Fruit fly (Drosophila melanogaster) whole organism, adult: ENCODE data around the gene Dpck.

Experiments
- bab1 ChIP-seq: fragments of 200-800 bp; sonication (Bioruptor generic); optimal IDR thresholded peaks from 3 replicates; lab custom pipeline; 2019; ENCODE audit warnings: missing biosample characterization, mild to moderate bottlenecking, missing genetic modification characterization, moderate library complexity
- cic ChIP-seq: fragments of 200-800 bp; sonication (Bioruptor generic); optimal IDR thresholded peaks from 2 replicates; lab custom pipeline; 2017; ENCODE audit warnings: missing biosample characterization, mild to moderate bottlenecking, missing genetic modification characterization, moderate library complexity

DNA sequence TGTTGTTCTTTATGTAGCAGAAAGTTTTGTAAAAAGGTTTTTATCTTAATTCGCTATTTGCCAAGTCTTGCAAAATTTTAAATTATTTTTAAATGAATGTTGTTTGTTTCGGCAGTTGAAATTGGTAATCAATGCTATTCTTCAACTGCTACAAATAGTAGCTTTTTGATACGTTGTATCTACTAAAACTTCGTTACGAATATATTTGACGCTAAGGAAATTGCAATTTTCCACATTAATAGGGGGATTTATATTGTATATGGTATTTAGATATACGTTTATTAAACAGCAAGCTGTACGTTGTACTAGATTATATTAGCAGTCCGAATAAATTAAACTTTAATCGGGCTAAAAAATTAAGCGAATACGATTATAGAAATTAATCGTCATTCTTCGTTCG lies 49.3 kb downstream of the Dpck start, which contains the start of gene CG31493:
- TF ChIP-seq bab1 (GFP tag; lab: Kevin White, UChicago): no peak
- TF ChIP-seq cic (GFP tag; lab: Kevin White, UChicago): no peak
